Worm (Caenorhabditis elegans) whole organism, L1 larva: ENCODE data around the gene tftc-3.

Experiments used
- blmp-1 ChIP-seq: fragments of 150-350 bp; optimal IDR thresholded peaks from 2 replicates; lab custom pipeline; 2014; ENCODE audit warnings: missing biosample characterization, missing genetic modification characterization
- fkh-10 ChIP-seq: sonication (generic microtip); optimal IDR thresholded peaks from 2 replicates; lab custom pipeline; 2017; ENCODE audit warnings: missing biosample characterization, missing genetic modification reagents, missing genetic modification characterization
- mep-1 ChIP-seq: fragments of 150-350 bp; optimal IDR thresholded peaks from 2 replicates; lab custom pipeline; 2014; ENCODE audit warnings: missing biosample characterization, missing genetic modification characterization

DNA sequence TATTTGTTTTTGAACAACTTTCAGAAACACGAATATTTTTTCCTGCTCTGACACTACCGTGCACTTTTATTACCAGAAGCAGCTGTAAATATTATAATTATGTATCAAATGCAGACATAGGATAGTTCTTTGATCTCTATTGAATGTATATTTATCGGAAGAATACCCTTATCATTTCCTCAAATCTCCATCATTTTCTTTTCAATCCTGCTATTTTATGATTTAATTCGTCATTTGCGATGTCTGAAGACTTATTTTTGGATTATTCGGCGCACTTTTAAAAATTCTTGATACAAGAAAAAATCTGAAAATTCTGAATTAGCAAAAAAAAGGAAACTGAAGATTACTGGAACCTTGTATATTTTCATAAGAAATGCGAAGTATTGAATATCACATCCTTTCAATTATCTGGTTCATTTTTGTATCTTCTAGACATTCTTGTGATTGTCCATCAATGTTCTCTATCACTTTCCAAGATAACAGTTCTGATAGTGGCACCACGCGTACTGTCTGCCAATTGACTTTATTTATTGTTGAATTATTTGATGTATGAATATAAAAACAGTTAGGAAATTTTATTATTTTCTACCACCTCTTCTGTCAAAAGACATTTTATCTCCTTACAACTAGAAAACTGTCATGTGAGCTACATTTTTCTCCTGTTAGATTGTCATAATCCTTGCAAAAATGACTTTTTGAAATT is 34.0 kb upstream of the tftc-3 start:
- TF ChIP-seq mep-1 (tag; lab: Kevin White, UChicago), result no peak
- TF ChIP-seq fkh-10 (GFP tag; lab: Kevin White, UChicago), result no peak
- no peak for TF ChIP-seq blmp-1
